Fruit fly (Drosophila melanogaster) whole organism, embryonic: ENCODE measurements around the gene roq.
A peak's percentile ranks its signal among the peaks of the same experiment; 100 is the strongest.

Experiments used
- B-H2 ChIP-seq: fragments of 200-800 bp; sonication (Bioruptor generic); optimal IDR thresholded peaks from 2 replicates; lab custom pipeline; 2018; ENCODE audit warnings: missing biosample characterization, mild to moderate bottlenecking, missing genetic modification characterization
- Bgb ChIP-seq: fragments of 200-800 bp; sonication (Bioruptor generic); IDR thresholded peaks from 2 replicates; pipeline ENCODE4 v1.3.6; 2022; ENCODE audit warnings: missing biosample characterization, missing genetic modification characterization; ENCODE audit not compliant: partially characterized antibody
- CG1233 ChIP-seq: fragments of 200-800 bp; sonication (Bioruptor generic); optimal IDR thresholded peaks from 4 replicates; lab custom pipeline; 2018; ENCODE audit warnings: missing biosample characterization, mild to moderate bottlenecking, missing genetic modification characterization
- CG12659 ChIP-seq: fragments of 200-800 bp; sonication (Bioruptor generic); optimal IDR thresholded peaks from 3 replicates; lab custom pipeline; 2017; ENCODE audit warnings: mild to moderate bottlenecking, missing biosample characterization, missing genetic modification reagents, missing genetic modification characterization
- CG13287 ChIP-seq: fragments of 200-800 bp; sonication (Bioruptor generic); IDR thresholded peaks from 2 replicates; pipeline ENCODE4 v1.3.6; 2022; ENCODE audit warnings: missing biosample characterization, missing genetic modification characterization; ENCODE audit not compliant: partially characterized antibody
- CG15479 ChIP-seq: fragments of 200-800 bp; sonication (Bioruptor generic); optimal IDR thresholded peaks from 3 replicates; lab custom pipeline; 2019; ENCODE audit warnings: missing biosample characterization, mild to moderate bottlenecking, missing genetic modification characterization, moderate library complexity
- CG2199 ChIP-seq: fragments of 200-800 bp; sonication (Bioruptor generic); IDR thresholded peaks from 3 replicates; pipeline ENCODE4 v1.3.6; 2022; ENCODE audit warnings: missing biosample characterization, missing genetic modification characterization
- CG2678 ChIP-seq: fragments of 200-800 bp; sonication (Bioruptor generic); optimal IDR thresholded peaks from 3 replicates; lab custom pipeline; 2019; ENCODE audit warnings: missing biosample characterization, mild to moderate bottlenecking, missing genetic modification characterization, moderate library complexity
- CG31441 ChIP-seq: fragments of 200-800 bp; sonication (Bioruptor generic); IDR thresholded peaks from 2 replicates; pipeline ENCODE4 v1.3.6; 2022; ENCODE audit warnings: missing biosample characterization, missing genetic modification characterization
- CG3281 ChIP-seq: fragments of 200-800 bp; sonication (Bioruptor generic); optimal IDR thresholded peaks from 3 replicates; lab custom pipeline; 2017; ENCODE audit warnings: missing biosample characterization, mild to moderate bottlenecking, missing genetic modification characterization
- CG33213 ChIP-seq: fragments of 200-800 bp; sonication (Bioruptor generic); optimal IDR thresholded peaks from 3 replicates; lab custom pipeline; 2016; ENCODE audit warnings: missing biosample characterization, missing genetic modification characterization
- CG3995 ChIP-seq: fragments of 200-800 bp; sonication (Bioruptor generic); optimal IDR thresholded peaks from 3 replicates; lab custom pipeline; 2016; ENCODE audit warnings: missing biosample characterization, missing genetic modification characterization
- CG4617 ChIP-seq: fragments of 200-800 bp; sonication (Bioruptor generic); optimal IDR thresholded peaks from 3 replicates; lab custom pipeline; 2016; ENCODE audit warnings: missing biosample characterization, missing genetic modification characterization, borderline replicate concordance
- CG6254 ChIP-seq: fragments of 200-800 bp; sonication (Bioruptor generic); optimal IDR thresholded peaks from 3 replicates; lab custom pipeline; 2017; ENCODE audit warnings: mild to moderate bottlenecking, missing biosample characterization, missing genetic modification reagents, missing genetic modification characterization
- CG7357 ChIP-seq: fragments of 200-800 bp; sonication (Bioruptor generic); IDR thresholded peaks from 3 replicates; pipeline ENCODE4 v1.3.6; 2022; ENCODE audit warnings: missing biosample characterization, missing genetic modification characterization
- CG7556 ChIP-seq: fragments of 200-800 bp; sonication (Bioruptor generic); optimal IDR thresholded peaks from 2 replicates; lab custom pipeline; 2017; ENCODE audit warnings: missing biosample characterization, mild to moderate bottlenecking, missing genetic modification characterization
- CG7987 ChIP-seq: fragments of 200-800 bp; sonication (Bioruptor generic); optimal IDR thresholded peaks from 2 replicates; lab custom pipeline; 2018; ENCODE audit warnings: missing biosample characterization, mild to moderate bottlenecking, missing genetic modification characterization, moderate library complexity
- CG8478 ChIP-seq: fragments of >200 bp; optimal IDR thresholded peaks from 2 replicates; lab custom pipeline; 2018
- MESR4 ChIP-seq: fragments of 200-800 bp; sonication (Bioruptor generic); optimal IDR thresholded peaks from 2 replicates; lab custom pipeline; 2018; ENCODE audit warnings: missing biosample characterization, mild to moderate bottlenecking, missing genetic modification characterization, moderate library complexity
- NC2β ChIP-seq: fragments of 200-800 bp; sonication (Bioruptor generic); optimal IDR thresholded peaks from 2 replicates; lab custom pipeline; 2016; ENCODE audit warnings: missing biosample characterization, missing genetic modification characterization
- Optix ChIP-seq: fragments of 200-800 bp; sonication (Bioruptor generic); IDR thresholded peaks from 3 replicates; pipeline ENCODE4 v1.3.6; 2022; ENCODE audit warnings: missing biosample characterization, missing genetic modification characterization
- Pdp1 ChIP-seq, 2 experiments: fragments of 200-800 bp; sonication (Bioruptor generic); optimal IDR thresholded peaks; 3 replicates each; lab custom pipeline; 2016; ENCODE audit warnings: missing biosample characterization in 2 of 2, missing genetic modification characterization in 2 of 2, mild to moderate bottlenecking in 1 of 2, moderate library complexity in 1 of 2
- Scr ChIP-seq: fragments of 200-800 bp; sonication (Bioruptor generic); IDR thresholded peaks from 2 replicates; pipeline ENCODE4 v1.3.6; 2022; ENCODE audit warnings: missing biosample characterization, missing genetic modification characterization; ENCODE audit not compliant: partially characterized antibody
- Trl ChIP-seq, 3 experiments: fragments of >200 bp in 2 of 3; fragments of 200-800 bp in 1 of 3; sonication (Bioruptor generic) in 1 of 3; optimal IDR thresholded peaks; 2 replicates in 1 of 3; 3 replicates in 2 of 3; lab custom pipeline; 2016 to 2017; ENCODE audit warnings: missing biosample characterization in 1 of 3, missing genetic modification characterization in 1 of 3
- Xbp1 ChIP-seq: fragments of 200-800 bp; sonication (Bioruptor generic); optimal IDR thresholded peaks from 3 replicates; lab custom pipeline; 2016; ENCODE audit warnings: missing biosample characterization, mild to moderate bottlenecking, missing genetic modification characterization
- YL-1 ChIP-seq: fragments of 200-800 bp; sonication (Bioruptor generic); optimal IDR thresholded peaks from 3 replicates; lab custom pipeline; 2017; ENCODE audit warnings: missing biosample characterization, mild to moderate bottlenecking, missing genetic modification characterization
- bbx ChIP-seq: fragments of 200-800 bp; sonication (Bioruptor generic); IDR thresholded peaks from 2 replicates; pipeline ENCODE4 v1.3.6; 2022; ENCODE audit warnings: missing biosample characterization, missing genetic modification characterization; ENCODE audit not compliant: partially characterized antibody
- cg ChIP-seq: fragments of 200-800 bp; sonication (Bioruptor generic); optimal IDR thresholded peaks from 3 replicates; lab custom pipeline; 2019; ENCODE audit warnings: missing biosample characterization, mild to moderate bottlenecking, missing genetic modification characterization, moderate library complexity
- crp ChIP-seq, 2 experiments: fragments of 200-800 bp; sonication (Bioruptor generic); optimal IDR thresholded peaks; 2 replicates in 1 of 2; 3 replicates in 1 of 2; lab custom pipeline; 2017; ENCODE audit warnings: missing biosample characterization in 2 of 2, missing genetic modification characterization in 2 of 2, mild to moderate bottlenecking in 1 of 2, moderate library complexity in 1 of 2
- ewg ChIP-seq: fragments of 200-800 bp; sonication (Bioruptor generic); optimal IDR thresholded peaks from 3 replicates; lab custom pipeline; 2017; ENCODE audit warnings: mild to moderate bottlenecking, missing biosample characterization, missing genetic modification reagents, missing genetic modification characterization
- ken ChIP-seq: fragments of 200-800 bp; sonication (Bioruptor generic); IDR thresholded peaks from 3 replicates; pipeline ENCODE4 v1.3.6; 2022; ENCODE audit warnings: missing biosample characterization, missing genetic modification characterization
- lov ChIP-seq, 2 experiments: fragments of 200-800 bp in 1 of 2; fragments of >200 bp in 1 of 2; sonication (Bioruptor generic) in 1 of 2; IDR thresholded peaks in 1 of 2; optimal IDR thresholded peaks in 1 of 2; 2 replicates in 1 of 2; 3 replicates in 1 of 2; pipeline versions ENCODE4 v1.3.6 to Lab custom; 2017 to 2022; ENCODE audit warnings: missing biosample characterization in 1 of 2, missing genetic modification characterization in 1 of 2
- nerfin-1 ChIP-seq: fragments of 200-800 bp; sonication (Bioruptor generic); optimal IDR thresholded peaks from 3 replicates; lab custom pipeline; 2019; ENCODE audit warnings: missing biosample characterization, mild to moderate bottlenecking, missing genetic modification characterization, moderate library complexity
- pita ChIP-seq: fragments of 200-800 bp; sonication (Bioruptor generic); optimal IDR thresholded peaks from 2 replicates; lab custom pipeline; 2017; ENCODE audit warnings: missing biosample characterization, mild to moderate bottlenecking, missing genetic modification characterization
- pum ChIP-seq: fragments of 200-800 bp; sonication (Bioruptor generic); optimal IDR thresholded peaks from 2 replicates; lab custom pipeline; 2016; ENCODE audit warnings: missing biosample characterization, missing genetic modification characterization
- sc ChIP-seq, 3 experiments: fragments of >200 bp in 2 of 3; fragments of 200-800 bp in 1 of 3; sonication (Bioruptor generic) in 1 of 3; optimal IDR thresholded peaks; 2 replicates in 2 of 3; 3 replicates in 1 of 3; lab custom pipeline; 2017; ENCODE audit warnings: mild to moderate bottlenecking in 1 of 3, missing biosample characterization in 1 of 3, missing genetic modification characterization in 1 of 3, missing genetic modification reagents in 1 of 3
- sug ChIP-seq: fragments of 200-800 bp; optimal IDR thresholded peaks from 2 replicates; lab custom pipeline; 2019; ENCODE audit warnings: missing biosample characterization, mild to moderate bottlenecking, missing genetic modification characterization, moderate library complexity
- tin ChIP-seq: fragments of 200-800 bp; sonication (Bioruptor generic); optimal IDR thresholded peaks from 3 replicates; lab custom pipeline; 2016; ENCODE audit warnings: missing biosample characterization, missing genetic modification characterization
- tna ChIP-seq: fragments of 200-800 bp; sonication (Bioruptor generic); IDR thresholded peaks from 2 replicates; pipeline ENCODE4 v1.3.6; 2022; ENCODE audit warnings: missing biosample characterization, missing genetic modification characterization; ENCODE audit not compliant: partially characterized antibody
- trh ChIP-seq: fragments of 200-800 bp; sonication (Bioruptor generic); optimal IDR thresholded peaks from 2 replicates; lab custom pipeline; 2016; ENCODE audit warnings: missing biosample characterization, missing genetic modification characterization

The roq gene

DNA sequence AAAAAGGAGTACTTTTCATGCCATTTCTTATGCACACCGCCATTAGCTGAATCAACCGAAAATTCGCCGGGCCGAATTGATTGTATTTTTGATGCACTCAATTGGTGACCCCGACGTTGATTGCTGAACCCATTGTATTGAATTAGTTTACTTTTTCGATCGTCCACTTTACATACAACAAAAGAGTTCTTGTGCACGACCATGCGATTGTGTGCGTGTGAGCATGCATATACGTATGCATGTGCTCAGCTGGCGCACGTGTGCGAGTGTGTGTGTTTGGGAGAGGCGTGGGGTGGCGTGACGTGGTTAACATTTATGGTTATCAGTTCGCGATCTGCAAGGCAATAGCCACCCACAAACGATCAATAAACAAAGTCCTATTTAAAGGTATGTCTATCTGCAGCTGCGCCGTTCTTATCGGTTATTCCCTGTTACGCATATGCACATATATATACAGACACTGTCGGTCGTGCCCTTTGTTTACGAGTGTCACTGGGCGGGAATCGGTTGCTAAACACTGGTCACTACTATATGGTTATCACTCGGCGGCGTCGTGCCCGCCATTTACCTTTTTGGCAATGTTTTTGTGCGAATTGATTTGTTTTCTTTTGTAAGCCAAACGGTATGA lies 7.0 kb upstream of the roq start (continued):
- TF ChIP-seq trh (GFP tag; lab: Kevin White, UChicago), result no peak
- peak; percentile 5 for TF ChIP-seq CG6254
- no peak for TF ChIP-seq CG12659 (GFP tag; lab: Kevin White, UChicago)
- TF ChIP-seq Trl (optimal IDR thresholded peaks at IDR 0.05; lab: Kevin White, UChicago), result peak in 1 of 2 experiments; percentile 2
- TF ChIP-seq Trl (GFP tag; optimal IDR thresholded peaks at IDR 0.05; lab: Kevin White, UChicago), result no peak
- TF ChIP-seq sc (optimal IDR thresholded peaks at IDR 0.05; lab: Kevin White, UChicago), result no peak
- TF ChIP-seq sc (GFP tag; optimal IDR thresholded peaks at IDR 0.05; lab: Kevin White, UChicago), result no peak
- peak; percentile 18 for TF ChIP-seq B-H2 (GFP tag; lab: Kevin White, UChicago)
- TF ChIP-seq CG31441, result no peak
- TF ChIP-seq CG4617 (GFP tag; lab: Kevin White, UChicago), result peak; percentile 30
- TF ChIP-seq MESR4 (GFP tag; lab: Kevin White, UChicago), result peak; percentile 63
- peak; percentile 48; the same call in 1 of the 2 replicates for TF ChIP-seq Bgb (GFP tag; lab: Robert Waterston, UW)
- TF ChIP-seq CG8478 (lab: Kevin White, UChicago), result peak; percentile 23
- no peak for TF ChIP-seq tna (GFP tag; lab: Robert Waterston, UW)
- peak; percentile 20 for TF ChIP-seq Xbp1 (GFP tag; lab: Kevin White, UChicago)
- TF ChIP-seq CG1233 (GFP tag; lab: Kevin White, UChicago), result no peak
- no peak for TF ChIP-seq pum
- TF ChIP-seq bbx (GFP tag; lab: Robert Waterston, UW), result no peak
- TF ChIP-seq Pdp1 (GFP tag; optimal IDR thresholded peaks at IDR 0.05; lab: Kevin White, UChicago), result peak in 1 of 2 experiments; percentile 35
- TF ChIP-seq crp (GFP tag; optimal IDR thresholded peaks at IDR 0.05; lab: Kevin White, UChicago), result peak in 1 of 2 experiments; percentile 65
- no peak for TF ChIP-seq CG33213 (GFP tag; lab: Kevin White, UChicago)
- no peak for TF ChIP-seq CG7357
- TF ChIP-seq lov (optimal IDR thresholded peaks at IDR 0.05; lab: Kevin White, UChicago), result no peak
- TF ChIP-seq lov (GFP tag; IDR thresholded peaks at IDR 0.05; lab: Robert Waterston, UW), result 0 out of 3 replicates have a peak, but pooled peaks have one; percentile 52
- TF ChIP-seq CG15479 (GFP tag; lab: Kevin White, UChicago), result peak; percentile 64
- no peak for TF ChIP-seq CG7556 (GFP tag; lab: Kevin White, UChicago)
- no peak for TF ChIP-seq NC2β (GFP tag; lab: Kevin White, UChicago)
- peak; percentile 17 for TF ChIP-seq nerfin-1
- peak; percentile 67 for TF ChIP-seq sug (tag; lab: Kevin White, UChicago)
- no peak for TF ChIP-seq tin
- TF ChIP-seq ken, result no peak
- peak; percentile 97 for TF ChIP-seq cg (GFP tag; lab: Kevin White, UChicago)
- TF ChIP-seq YL-1 (GFP tag; lab: Kevin White, UChicago), result peak; percentile 63
- TF ChIP-seq CG3281 (GFP tag; lab: Kevin White, UChicago), result no peak
- peak; percentile 67 for TF ChIP-seq CG7987 (GFP tag; lab: Kevin White, UChicago)
- TF ChIP-seq ewg (GFP tag; lab: Kevin White, UChicago), result no peak
- peak; percentile 64; the same call in 2 of the 3 replicates for TF ChIP-seq CG2199
- TF ChIP-seq pita (GFP tag; lab: Kevin White, UChicago), result no peak
- 0 out of 2 replicates have a peak, but pooled peaks have one; percentile 21 for TF ChIP-seq Scr (GFP tag; lab: Robert Waterston, UW)
- no peak for TF ChIP-seq Optix (GFP tag; lab: Robert Waterston, UW)
- no peak for TF ChIP-seq CG13287 (GFP tag; lab: Robert Waterston, UW)
- TF ChIP-seq CG3995 (GFP tag; lab: Kevin White, UChicago), result no peak
- TF ChIP-seq CG2678, result no peak
- TF ChIP-seq, all 482 proteins: peak for 39
